1 fruit fly cellular context compared by ENCODE assay signal in genomic region chr2L:1981726-1982367, dm6.
TF ChIP-seq lines count a peak whose summit lies in the region.

Gene CG7289 (plus strand): TSS chr2L:1982217.

TF ChIP-seq in whole organism, embryonic, 481 proteins besides CTCF, POLR2A, EP300 and RAD21 (continued from another document):
- peak; percentile 54; the same call in 2 of the 3 replicates for TF ChIP-seq knrl (GFP tag; IDR thresholded peaks at IDR 0.05; lab: Robert Waterston, UW; ENCODE audit: partially characterized antibody)
- TF ChIP-seq Hr51 (GFP tag; optimal IDR thresholded peaks at IDR 0.05; lab: Kevin White, UChicago), result no peak
- no peak for TF ChIP-seq CG8944 (GFP tag; optimal IDR thresholded peaks at IDR 0.05; lab: Kevin White, UChicago)
- TF ChIP-seq CG15073 (GFP tag; optimal IDR thresholded peaks at IDR 0.05; lab: Kevin White, UChicago), result no peak
- peak; percentile 52 for TF ChIP-seq CG34224 (GFP tag; IDR thresholded peaks at IDR 0.05; lab: Robert Waterston, UW; ENCODE audit: partially characterized antibody)
- TF ChIP-seq Atf-2 (GFP tag; optimal IDR thresholded peaks at IDR 0.05; lab: Kevin White, UChicago), result no peak
- peak; percentile 30; the same call in 1 of the 2 replicates for TF ChIP-seq CG14441 (GFP tag; IDR thresholded peaks at IDR 0.05; lab: Robert Waterston, UW)
- TF ChIP-seq chif (GFP tag; optimal IDR thresholded peaks at IDR 0.05; lab: Kevin White, UChicago), result no peak
- TF ChIP-seq peb (GFP tag; IDR thresholded peaks at IDR 0.05; lab: Robert Waterston, UW), result no peak
- TF ChIP-seq Med (GFP tag; lab: Kevin White, UChicago), result peak; percentile 42
- peak; percentile 14 for TF ChIP-seq Ets97D (GFP tag; optimal IDR thresholded peaks at IDR 0.05; lab: Kevin White, UChicago)
- TF ChIP-seq CG2129 (GFP tag; IDR thresholded peaks at IDR 0.05; lab: Robert Waterston, UW; ENCODE audit: partially characterized antibody), result no peak
- TF ChIP-seq Nf-YB (GFP tag; optimal IDR thresholded peaks at IDR 0.05; lab: Kevin White, UChicago), result no peak
- no peak for TF ChIP-seq odd (GFP tag; optimal IDR thresholded peaks at IDR 0.05; lab: Kevin White, UChicago)
- no peak for TF ChIP-seq Mes4 (GFP tag; optimal IDR thresholded peaks at IDR 0.05; lab: Kevin White, UChicago)
- TF ChIP-seq CG6765 (GFP tag; optimal IDR thresholded peaks at IDR 0.05; lab: Kevin White, UChicago), result no peak
- TF ChIP-seq MBD-R2 (GFP tag; IDR thresholded peaks at IDR 0.05; lab: Robert Waterston, UW), result peak; percentile 77
- peak; percentile 13 for TF ChIP-seq B-H2 (GFP tag; optimal IDR thresholded peaks at IDR 0.05; lab: Kevin White, UChicago)
- TF ChIP-seq Neu2 (GFP tag; optimal IDR thresholded peaks at IDR 0.05; lab: Kevin White, UChicago; ENCODE audit: borderline replicate concordance), result no peak
- TF ChIP-seq dysf (GFP tag; IDR thresholded peaks at IDR 0.05; lab: Robert Waterston, UW), result no peak
- TF ChIP-seq hb (GFP tag; IDR thresholded peaks at IDR 0.05; lab: Robert Waterston, UW; ENCODE audit: partially characterized antibody), result peak; percentile 54; the same call in 1 of the 3 replicates
- TF ChIP-seq Doc3 (GFP tag; IDR thresholded peaks at IDR 0.05; lab: Robert Waterston, UW; ENCODE audit: partially characterized antibody), result peak; percentile 48
- no peak for TF ChIP-seq run (tag; optimal IDR thresholded peaks at IDR 0.05; lab: Kevin White, UChicago)
- TF ChIP-seq zfh1 (GFP tag; IDR thresholded peaks at IDR 0.05; lab: Robert Waterston, UW), result no peak
- peak; percentile 49 for TF ChIP-seq bbx (GFP tag; IDR thresholded peaks at IDR 0.05; lab: Robert Waterston, UW; ENCODE audit: partially characterized antibody)
- TF ChIP-seq fu2 (GFP tag; optimal IDR thresholded peaks at IDR 0.05; lab: Kevin White, UChicago), result no peak
- TF ChIP-seq bsh (GFP tag; optimal IDR thresholded peaks at IDR 0.05; lab: Kevin White, UChicago), result no peak
- no peak for TF ChIP-seq Ada2b (GFP tag; IDR thresholded peaks at IDR 0.05; lab: Robert Waterston, UW)
- no peak for TF ChIP-seq ro (GFP tag; IDR thresholded peaks at IDR 0.05; lab: Robert Waterston, UW)
- TF ChIP-seq CG6175 (GFP tag; IDR thresholded peaks at IDR 0.05; lab: Robert Waterston, UW), result no peak
- TF ChIP-seq CG17802 (tag; optimal IDR thresholded peaks at IDR 0.05; lab: Kevin White, UChicago), result no peak
- no peak for TF ChIP-seq repo (GFP tag; optimal IDR thresholded peaks at IDR 0.05; lab: Kevin White, UChicago)
- peak; percentile 75 for TF ChIP-seq stwl (tag; optimal IDR thresholded peaks at IDR 0.05; lab: Kevin White, UChicago)
- peak; percentile 28 for TF ChIP-seq Dp (GFP tag; optimal IDR thresholded peaks at IDR 0.05; lab: Kevin White, UChicago)
- TF ChIP-seq phol (tag; optimal IDR thresholded peaks at IDR 0.05; lab: Kevin White, UChicago), result peak; percentile 15
- peak; percentile 40; the same call in 1 of the 2 replicates for TF ChIP-seq slbo (GFP tag; IDR thresholded peaks at IDR 0.05; lab: Robert Waterston, UW)
- TF ChIP-seq ci (GFP tag; IDR thresholded peaks at IDR 0.05; lab: Robert Waterston, UW), result 0 out of 3 replicates have a peak, but pooled peaks have one; percentile 9
- no peak for TF ChIP-seq Awh (GFP tag; IDR thresholded peaks at IDR 0.05; lab: Robert Waterston, UW)
- TF ChIP-seq Myb (GFP tag; optimal IDR thresholded peaks at IDR 0.05; lab: Kevin White, UChicago), result no peak
- TF ChIP-seq H15 (GFP tag; IDR thresholded peaks at IDR 0.05; lab: Robert Waterston, UW), result no peak
- peak; percentile 8 for TF ChIP-seq tin (GFP tag; optimal IDR thresholded peaks at IDR 0.05; lab: Kevin White, UChicago)
- TF ChIP-seq gcm2 (GFP tag; optimal IDR thresholded peaks at IDR 0.05; lab: Kevin White, UChicago), result no peak
- TF ChIP-seq CG10274 (GFP tag; optimal IDR thresholded peaks at IDR 0.05; lab: Kevin White, UChicago), result no peak
- no peak for TF ChIP-seq ERR (GFP tag; optimal IDR thresholded peaks at IDR 0.05; lab: Kevin White, UChicago)
- TF ChIP-seq CG12659 (GFP tag; optimal IDR thresholded peaks at IDR 0.05; lab: Kevin White, UChicago), result peak; percentile 6
- no peak for TF ChIP-seq CG30431 (GFP tag; optimal IDR thresholded peaks at IDR 0.05; lab: Kevin White, UChicago)
- no peak for TF ChIP-seq dmrt11E (tag; optimal IDR thresholded peaks at IDR 0.05; lab: Kevin White, UChicago)
- peak; percentile 81 for TF ChIP-seq CG6791 (GFP tag; IDR thresholded peaks at IDR 0.05; lab: Robert Waterston, UW; ENCODE audit: partially characterized antibody)
- no peak for TF ChIP-seq CG1647 (GFP tag; optimal IDR thresholded peaks at IDR 0.05; lab: Kevin White, UChicago)
- TF ChIP-seq D19B (GFP tag; optimal IDR thresholded peaks at IDR 0.05; lab: Kevin White, UChicago), result peak; percentile 99
- TF ChIP-seq nmo (GFP tag; optimal IDR thresholded peaks at IDR 0.05; lab: Kevin White, UChicago), result no peak
- no peak for TF ChIP-seq sd (tag; optimal IDR thresholded peaks at IDR 0.05; lab: Kevin White, UChicago)
- TF ChIP-seq HLH3B (GFP tag; IDR thresholded peaks at IDR 0.05; lab: Robert Waterston, UW), result no peak
- TF ChIP-seq dpn (GFP tag; optimal IDR thresholded peaks at IDR 0.05; lab: Kevin White, UChicago), result peak in 1 of 2 experiments; percentile 28
- peak; percentile 18 for TF ChIP-seq CG17829 (tag; optimal IDR thresholded peaks at IDR 0.05; lab: Kevin White, UChicago)
- TF ChIP-seq ash1 (GFP tag; optimal IDR thresholded peaks at IDR 0.05; lab: Kevin White, UChicago), result no peak
- TF ChIP-seq amos (GFP tag; IDR thresholded peaks at IDR 0.05; lab: Robert Waterston, UW; ENCODE audit: partially characterized antibody), result peak; percentile 64
- no peak for TF ChIP-seq chinmo (GFP tag; IDR thresholded peaks at IDR 0.05; lab: Robert Waterston, UW; ENCODE audit: partially characterized antibody)
- no peak for TF ChIP-seq tup (GFP tag; optimal IDR thresholded peaks at IDR 0.05; lab: Kevin White, UChicago)
- no peak for TF ChIP-seq pita (GFP tag; optimal IDR thresholded peaks at IDR 0.05; lab: Kevin White, UChicago)
- TF ChIP-seq CG14860 (GFP tag; IDR thresholded peaks at IDR 0.05; lab: Robert Waterston, UW; ENCODE audit: partially characterized antibody), result peak; percentile 55; the same call in 2 of the 3 replicates
- TF ChIP-seq ATbp (GFP tag; optimal IDR thresholded peaks at IDR 0.05; lab: Kevin White, UChicago), result no peak
- TF ChIP-seq CG3995 (GFP tag; optimal IDR thresholded peaks at IDR 0.05; lab: Kevin White, UChicago), result no peak
- no peak for TF ChIP-seq Hr78 (GFP tag; optimal IDR thresholded peaks at IDR 0.05; lab: Kevin White, UChicago)
- peak; percentile 38; the same call in 1 of the 2 replicates for TF ChIP-seq tna (GFP tag; IDR thresholded peaks at IDR 0.05; lab: Robert Waterston, UW; ENCODE audit: partially characterized antibody)
- no peak for TF ChIP-seq CG33213 (GFP tag; optimal IDR thresholded peaks at IDR 0.05; lab: Kevin White, UChicago)
- TF ChIP-seq NC2α (GFP tag; optimal IDR thresholded peaks at IDR 0.05; lab: Kevin White, UChicago), result no peak
- TF ChIP-seq Sry-δ (GFP tag; optimal IDR thresholded peaks at IDR 0.05; lab: Kevin White, UChicago), result peak; percentile 85
- no peak for TF ChIP-seq danr (GFP tag; IDR thresholded peaks at IDR 0.05; lab: Robert Waterston, UW)
- peak; percentile 10 for TF ChIP-seq gro (GFP tag; optimal IDR thresholded peaks at IDR 0.05; lab: Kevin White, UChicago)
- TF ChIP-seq HLH54F (GFP tag; optimal IDR thresholded peaks at IDR 0.05; lab: Kevin White, UChicago), result no peak
- TF ChIP-seq CG10543 (GFP tag; optimal IDR thresholded peaks at IDR 0.05; lab: Kevin White, UChicago), result no peak
- TF ChIP-seq Ets65A (GFP tag; lab: Kevin White, UChicago), result peak; percentile 92
- peak; percentile 94 for TF ChIP-seq CG4617 (GFP tag; optimal IDR thresholded peaks at IDR 0.05; lab: Kevin White, UChicago; ENCODE audit: borderline replicate concordance)
- TF ChIP-seq CG32767 (GFP tag; IDR thresholded peaks at IDR 0.05; lab: Robert Waterston, UW), result no peak
- peak; percentile 48; the same call in 2 of the 3 replicates for TF ChIP-seq zen2 (GFP tag; IDR thresholded peaks at IDR 0.05; lab: Robert Waterston, UW; ENCODE audit: partially characterized antibody)
- no peak for TF ChIP-seq zf30C (GFP tag; optimal IDR thresholded peaks at IDR 0.05; lab: Kevin White, UChicago)
- TF ChIP-seq gfzf (GFP tag; optimal IDR thresholded peaks at IDR 0.05; lab: Kevin White, UChicago), result peak; percentile 12
- no peak for TF ChIP-seq sc (optimal IDR thresholded peaks at IDR 0.05; lab: Kevin White, UChicago)
- no peak for TF ChIP-seq sc (GFP tag; optimal IDR thresholded peaks at IDR 0.05; lab: Kevin White, UChicago)
- no peak for TF ChIP-seq bcd (GFP tag; optimal IDR thresholded peaks at IDR 0.05; lab: Kevin White, UChicago)
- no peak for TF ChIP-seq tx (GFP tag; optimal IDR thresholded peaks at IDR 0.05; lab: Kevin White, UChicago)
- no peak for TF ChIP-seq CG7357 (GFP tag; IDR thresholded peaks at IDR 0.05; lab: Robert Waterston, UW)
- peak; percentile 41; the same call in 1 of the 3 replicates for TF ChIP-seq CG11560 (tag; IDR thresholded peaks at IDR 0.05; lab: Robert Waterston, UW)
- no peak for TF ChIP-seq Hand (GFP tag; optimal IDR thresholded peaks at IDR 0.05; lab: Kevin White, UChicago)
- TF ChIP-seq CG4404 (GFP tag; IDR thresholded peaks at IDR 0.05; lab: Robert Waterston, UW), result no peak
- TF ChIP-seq HLH4C (GFP tag; IDR thresholded peaks at IDR 0.05; lab: Robert Waterston, UW; ENCODE audit: partially characterized antibody), result peak; percentile 57; the same call in 2 of the 3 replicates
- TF ChIP-seq mld (GFP tag; IDR thresholded peaks at IDR 0.05; lab: Robert Waterston, UW; ENCODE audit: partially characterized antibody), result 0 out of 3 replicates have a peak, but pooled peaks have one; percentile 38
- TF ChIP-seq hbn (GFP tag; IDR thresholded peaks at IDR 0.05; lab: Robert Waterston, UW; ENCODE audit: partially characterized antibody), result peak; percentile 38; the same call in 1 of the 2 replicates
- peak; percentile 4 for TF ChIP-seq trem (tag; optimal IDR thresholded peaks at IDR 0.05; lab: Kevin White, UChicago)
- no peak for TF ChIP-seq Bteb2 (GFP tag; optimal IDR thresholded peaks at IDR 0.05; lab: Kevin White, UChicago)
- no peak for TF ChIP-seq CG16815 (GFP tag; optimal IDR thresholded peaks at IDR 0.05; lab: Kevin White, UChicago)
- peak; percentile 55 for TF ChIP-seq Bgb (GFP tag; IDR thresholded peaks at IDR 0.05; lab: Robert Waterston, UW; ENCODE audit: partially characterized antibody)
- TF ChIP-seq row (GFP tag; IDR thresholded peaks at IDR 0.05; lab: Robert Waterston, UW), result peak; percentile 70
- TF ChIP-seq CG2120 (GFP tag; optimal IDR thresholded peaks at IDR 0.05; lab: Kevin White, UChicago), result peak; percentile 46
- no peak for TF ChIP-seq CG10654 (GFP tag; optimal IDR thresholded peaks at IDR 0.05; lab: Kevin White, UChicago)
- TF ChIP-seq wor (GFP tag; IDR thresholded peaks at IDR 0.05; lab: Robert Waterston, UW), result no peak
- no peak for TF ChIP-seq bab2 (GFP tag; optimal IDR thresholded peaks at IDR 0.05; lab: Kevin White, UChicago)
- peak; percentile 11; the same call in 1 of the 3 replicates for TF ChIP-seq vnd (GFP tag; IDR thresholded peaks at IDR 0.05; lab: Robert Waterston, UW; ENCODE audit: partially characterized antibody)
- no peak for TF ChIP-seq CG10565 (GFP tag; optimal IDR thresholded peaks at IDR 0.05; lab: Kevin White, UChicago)
- no peak for TF ChIP-seq Asciz (GFP tag; optimal IDR thresholded peaks at IDR 0.05; lab: Kevin White, UChicago)
- no peak for TF ChIP-seq ewg (GFP tag; optimal IDR thresholded peaks at IDR 0.05; lab: Kevin White, UChicago)
- TF ChIP-seq mam (GFP tag; optimal IDR thresholded peaks at IDR 0.05; lab: Kevin White, UChicago), result peak; percentile 12
- no peak for TF ChIP-seq Nf-YC (tag; optimal IDR thresholded peaks at IDR 0.05; lab: Kevin White, UChicago)
- TF ChIP-seq psq (GFP tag; optimal IDR thresholded peaks at IDR 0.05; lab: Kevin White, UChicago), result no peak
- TF ChIP-seq Kr (GFP tag; optimal IDR thresholded peaks at IDR 0.05; lab: Kevin White, UChicago), result no peak
- TF ChIP-seq Scr (GFP tag; IDR thresholded peaks at IDR 0.05; lab: Robert Waterston, UW; ENCODE audit: partially characterized antibody), result peak; percentile 65
- peak; percentile 71; the same call in 2 of the 3 replicates for TF ChIP-seq Opbp (GFP tag; IDR thresholded peaks at IDR 0.05; lab: Robert Waterston, UW; ENCODE audit: partially characterized antibody)
- TF ChIP-seq CG8765 (GFP tag; IDR thresholded peaks at IDR 0.05; lab: Robert Waterston, UW), result no peak
- TF ChIP-seq CG6272 (GFP tag; IDR thresholded peaks at IDR 0.05; lab: Robert Waterston, UW), result no peak
- peak; percentile 8; the same call in 1 of the 3 replicates for TF ChIP-seq so (GFP tag; IDR thresholded peaks at IDR 0.05; lab: Robert Waterston, UW)
- TF ChIP-seq otp (GFP tag; IDR thresholded peaks at IDR 0.05; lab: Robert Waterston, UW), result no peak
- TF ChIP-seq CG30403 (GFP tag; optimal IDR thresholded peaks at IDR 0.05; lab: Kevin White, UChicago), result peak; percentile 6
- TF ChIP-seq CG17186 (GFP tag; optimal IDR thresholded peaks at IDR 0.05; lab: Kevin White, UChicago), result no peak
- no peak for TF ChIP-seq nerfin-1 (tag; optimal IDR thresholded peaks at IDR 0.05; lab: Kevin White, UChicago)
- peak; percentile 9 for TF ChIP-seq CG10979 (tag; optimal IDR thresholded peaks at IDR 0.05; lab: Kevin White, UChicago)
- TF ChIP-seq CG12155 (GFP tag; optimal IDR thresholded peaks at IDR 0.05; lab: Kevin White, UChicago), result peak; percentile 5
- peak; percentile 53 for TF ChIP-seq MESR4 (GFP tag; optimal IDR thresholded peaks at IDR 0.05; lab: Kevin White, UChicago)
